Fruit fly (Drosophila melanogaster): ENCODE measurements around the gene CG12003.

The CG12003 gene

DNA sequence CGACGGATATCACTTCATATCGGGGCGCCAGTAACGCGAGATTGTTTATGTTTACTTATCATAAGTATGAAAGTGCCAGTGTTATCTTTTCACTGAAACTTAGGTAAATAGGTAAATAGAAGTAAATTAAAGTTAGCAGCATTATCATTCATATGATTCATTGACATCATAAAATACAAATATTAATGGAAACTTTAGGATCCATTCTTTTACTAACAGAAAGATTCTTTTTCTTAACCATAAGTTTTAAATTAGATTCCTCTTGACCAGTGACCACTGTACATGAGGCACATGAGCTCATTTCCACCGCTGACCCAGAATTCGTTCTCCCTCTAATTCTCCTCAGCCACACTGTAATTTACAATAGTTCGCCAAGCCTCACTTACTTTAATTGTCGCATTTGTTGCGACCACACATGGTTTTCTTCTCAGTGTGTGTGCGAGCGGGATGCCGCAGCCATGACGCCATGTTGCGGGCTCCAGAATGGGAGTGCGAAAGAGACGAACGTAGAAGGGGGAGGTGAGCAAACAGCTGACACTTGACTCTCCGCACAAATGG is 13.3 kb downstream of the CG12003 start (continued):
- no peak for TF ChIP-seq tup (GFP tag; optimal IDR thresholded peaks at IDR 0.05)
- no peak for TF ChIP-seq Dek (tag; optimal IDR thresholded peaks at IDR 0.05)
- TF ChIP-seq CG11504 (tag; optimal IDR thresholded peaks at IDR 0.05), result peak; percentile 63
- TF ChIP-seq Hmx (GFP tag; optimal IDR thresholded peaks at IDR 0.05), result no peak
- 0 out of 2 replicates have a peak, but pooled peaks have one; percentile 18 for TF ChIP-seq seq (GFP tag; IDR thresholded peaks at IDR 0.05)
- peak; percentile 47 for TF ChIP-seq Fer3 (tag; optimal IDR thresholded peaks at IDR 0.05)
- no peak for TF ChIP-seq CG12942 (GFP tag; optimal IDR thresholded peaks at IDR 0.05)
- TF ChIP-seq Ets65A (GFP tag), result peak; percentile 96
- TF ChIP-seq ewg (GFP tag; optimal IDR thresholded peaks at IDR 0.05), result no peak
- TF ChIP-seq dimm (GFP tag; IDR thresholded peaks at IDR 0.05), result no peak
- TF ChIP-seq Gug (GFP tag; IDR thresholded peaks at IDR 0.05), result peak; percentile 36; the same call in 1 of the 4 replicates
- no peak; the same call in 1 of the 2 replicates for TF ChIP-seq ssp (GFP tag; IDR thresholded peaks at IDR 0.05)
- TF ChIP-seq Asciz (GFP tag; optimal IDR thresholded peaks at IDR 0.05), result peak; percentile 64
- 0 out of 2 replicates have a peak, but pooled peaks have one; percentile 22 for TF ChIP-seq CG14441 (GFP tag; IDR thresholded peaks at IDR 0.05)
- TF ChIP-seq Elba2 (GFP tag; optimal IDR thresholded peaks at IDR 0.05), result no peak
- no peak for TF ChIP-seq CG17612 (GFP tag; IDR thresholded peaks at IDR 0.05)
- no peak for TF ChIP-seq amos (GFP tag; IDR thresholded peaks at IDR 0.05; ENCODE audit: partially characterized antibody)
- no peak for TF ChIP-seq CG4360 (GFP tag; IDR thresholded peaks at IDR 0.05)
- peak; percentile 61 for TF ChIP-seq bab2 (GFP tag; optimal IDR thresholded peaks at IDR 0.05)
- TF ChIP-seq lbe (GFP tag; optimal IDR thresholded peaks at IDR 0.05), result no peak
- TF ChIP-seq Sin3A (optimal IDR thresholded peaks at IDR 0.05), result no peak
- no peak for TF ChIP-seq CG34376 (GFP tag; optimal IDR thresholded peaks at IDR 0.05)
- TF ChIP-seq CG7839 (tag; optimal IDR thresholded peaks at IDR 0.05), result peak; percentile 40
- TF ChIP-seq CG16813 (GFP tag; IDR thresholded peaks at IDR 0.05; ENCODE audit: partially characterized antibody), result no peak
- no peak for TF ChIP-seq jigr1 (GFP tag; IDR thresholded peaks at IDR 0.05)
- TF ChIP-seq ab (GFP tag; optimal IDR thresholded peaks at IDR 0.05), result no peak
- no peak for TF ChIP-seq CG5953 (GFP tag; IDR thresholded peaks at IDR 0.05)
- TF ChIP-seq CG14860 (GFP tag; IDR thresholded peaks at IDR 0.05; ENCODE audit: partially characterized antibody), result no peak
- TF ChIP-seq CG8089 (GFP tag; optimal IDR thresholded peaks at IDR 0.05), result no peak
- TF ChIP-seq Dbx (GFP tag; IDR thresholded peaks at IDR 0.05), result no peak
- TF ChIP-seq CG17186 (GFP tag; optimal IDR thresholded peaks at IDR 0.05), result no peak
- peak; percentile 10; the same call in 1 of the 2 replicates for TF ChIP-seq al (GFP tag; IDR thresholded peaks at IDR 0.05)
- peak; percentile 57 for TF ChIP-seq CG18599 (GFP tag; optimal IDR thresholded peaks at IDR 0.05)
- no peak for TF ChIP-seq CG11723 (GFP tag; optimal IDR thresholded peaks at IDR 0.05)
- no peak for TF ChIP-seq stwl (tag; optimal IDR thresholded peaks at IDR 0.05)
- no peak for TF ChIP-seq Hsf (GFP tag; optimal IDR thresholded peaks at IDR 0.05)
- TF ChIP-seq Six4 (GFP tag; optimal IDR thresholded peaks at IDR 0.05), result peak; percentile 46
- TF ChIP-seq CG10959 (GFP tag; IDR thresholded peaks at IDR 0.05), result no peak
- no peak for TF ChIP-seq dati (GFP tag; IDR thresholded peaks at IDR 0.05)
- no peak for TF ChIP-seq hth (optimal IDR thresholded peaks at IDR 0.05)
- TF ChIP-seq tin (GFP tag; optimal IDR thresholded peaks at IDR 0.05), result no peak
- TF ChIP-seq gsb (GFP tag; IDR thresholded peaks at IDR 0.05), result no peak
- TF ChIP-seq ranshi (GFP tag; IDR thresholded peaks at IDR 0.05), result peak; percentile 46
- peak; percentile 44; the same call in 2 of the 3 replicates for TF ChIP-seq CG17361 (GFP tag; IDR thresholded peaks at IDR 0.05)
- TF ChIP-seq CTCF (GFP tag; optimal IDR thresholded peaks at IDR 0.05), result peak; percentile 47
- no peak for TF ChIP-seq slou (GFP tag; optimal IDR thresholded peaks at IDR 0.05)
- no peak for TF ChIP-seq fd102C (GFP tag; optimal IDR thresholded peaks at IDR 0.05)
- TF ChIP-seq pzg (GFP tag; optimal IDR thresholded peaks at IDR 0.05), result no peak
- peak; percentile 2 for TF ChIP-seq ftz-f1 (GFP tag; optimal IDR thresholded peaks at IDR 0.05)
- TF ChIP-seq CG7372 (GFP tag; IDR thresholded peaks at IDR 0.05), result no peak
- TF ChIP-seq CG2129 (GFP tag; IDR thresholded peaks at IDR 0.05; ENCODE audit: partially characterized antibody), result no peak
- TF ChIP-seq stc (GFP tag; IDR thresholded peaks at IDR 0.05), result no peak
- no peak for TF ChIP-seq CG12155 (GFP tag; optimal IDR thresholded peaks at IDR 0.05)

Data from whole organism, embryonic.